Worm (Caenorhabditis elegans) whole organism, mixed stage, embryonic: ENCODE results near the gene F49E2.5.

Source experiments
- blmp-1 ChIP-seq: fragments of 150-350 bp; optimal IDR thresholded peaks from 2 replicates; lab custom pipeline; 2014; ENCODE audit warnings: missing biosample characterization, missing genetic modification characterization
- elt-1 ChIP-seq: sonication (generic microtip); optimal IDR thresholded peaks from 2 replicates; lab custom pipeline; 2017; ENCODE audit warnings: missing genetic modification characterization, mild to moderate bottlenecking, missing compliant biosample characterization, antibody characterized with exemption, moderate library complexity, borderline replicate concordance; ENCODE audit not compliant: insufficient read depth
- hlh-1 ChIP-seq: fragments of 150-350 bp; optimal IDR thresholded peaks from 2 replicates; lab custom pipeline; 2014; ENCODE audit warnings: missing biosample characterization, missing genetic modification reagents, missing genetic modification characterization
- lin-13 ChIP-seq: fragments of 150-350 bp; optimal IDR thresholded peaks from 2 replicates; lab custom pipeline; 2014; ENCODE audit warnings: missing biosample characterization, missing genetic modification characterization
- mep-1 ChIP-seq: fragments of 150-350 bp; optimal IDR thresholded peaks from 2 replicates; lab custom pipeline; 2017; ENCODE audit warnings: missing biosample characterization, missing genetic modification reagents, missing genetic modification characterization, inconsistent platforms
- nhr-12 ChIP-seq: fragments of 150-350 bp; optimal IDR thresholded peaks from 2 replicates; lab custom pipeline; 2014; ENCODE audit warnings: missing biosample characterization, missing genetic modification characterization
- snpc-4 ChIP-seq: fragments of 150-350 bp; optimal IDR thresholded peaks from 2 replicates; lab custom pipeline; 2014; ENCODE audit warnings: missing biosample characterization, missing genetic modification characterization
- unc-62 ChIP-seq: fragments of 150-350 bp; optimal IDR thresholded peaks from 2 replicates; lab custom pipeline; 2014; ENCODE audit warnings: missing biosample characterization, missing genetic modification reagents, missing genetic modification characterization
- zip-8 ChIP-seq: fragments of 150-350 bp; optimal IDR thresholded peaks from 2 replicates; lab custom pipeline; 2014; ENCODE audit warnings: missing biosample characterization, missing genetic modification characterization
- ztf-11 ChIP-seq: fragments of 150-350 bp; optimal IDR thresholded peaks from 2 replicates; lab custom pipeline; 2014; ENCODE audit warnings: missing biosample characterization, missing genetic modification characterization

ce11 chrX:9517106-9517505 is 26.3 kb upstream of the F49E2.5 start, which contains the start of gene C07B5.2:
- TF ChIP-seq ztf-11 (no peak), blmp-1 (tag; lab: Kevin White, UChicago) (no peak), zip-8 (tag; lab: Kevin White, UChicago) (no peak), mep-1 (tag; lab: Kevin White, UChicago) (no peak), hlh-1 (tag; lab: Kevin White, UChicago) (no peak), nhr-12 (no peak), elt-1 (tag; lab: Kevin White, UChicago) (no peak), unc-62 (GFP tag; lab: Kevin White, UChicago) (no peak), snpc-4 (tag; lab: Kevin White, UChicago) (no peak), lin-13 (tag; lab: Kevin White, UChicago) (no peak)
